Fruit fly (Drosophila melanogaster): ENCODE measurements around the gene CG16779.

The CG16779 gene

dm6 chr3R:9430344-9431253, 62.9 kb downstream of the CG16779 start:
- TF ChIP-seq noc (tag; optimal IDR thresholded peaks at IDR 0.05), result peak; percentile 78

- peak; percentile 90 for TF ChIP-seq noc (tag; optimal IDR thresholded peaks at IDR 0.05)
These were observed 64.5 kb downstream of the CG16779 start for dm6 chr3R:9428988-9429387.

- no peak for TF ChIP-seq noc (tag; optimal IDR thresholded peaks at IDR 0.05)
These were observed 65.2 kb downstream of the CG16779 start for dm6 chr3R:9428189-9428699.

dm6 chr3R:9427328-9427727, 66.1 kb downstream of the CG16779 start:
- no peak for TF ChIP-seq noc (tag; optimal IDR thresholded peaks at IDR 0.05)

dm6 chr3R:9424061-9424665, 69.3 kb downstream of the CG16779 start:
- no peak for TF ChIP-seq noc (tag; optimal IDR thresholded peaks at IDR 0.05)

dm6 chr3R:9422338-9422737, 71.1 kb downstream of the CG16779 start:
- TF ChIP-seq noc (tag; optimal IDR thresholded peaks at IDR 0.05), result no peak

- TF ChIP-seq noc (tag; optimal IDR thresholded peaks at IDR 0.05), result no peak
These were observed 72.8 kb downstream of the CG16779 start for dm6 chr3R:9420439-9421234.

- no peak for TF ChIP-seq noc (tag; optimal IDR thresholded peaks at IDR 0.05)
These were observed 74.2 kb downstream of the CG16779 start for dm6 chr3R:9419300-9419652.

dm6 chr3R:9418373-9419299, 74.8 kb downstream of the CG16779 start:
- TF ChIP-seq noc (tag; optimal IDR thresholded peaks at IDR 0.05), result no peak

dm6 chr3R:9417577-9418334, 75.7 kb downstream of the CG16779 start, which contains the start of gene ps:
TSS of gene ps (plus strand) at chr3R:9417940.
- peak; percentile 61 for TF ChIP-seq noc (tag; optimal IDR thresholded peaks at IDR 0.05)

- TF ChIP-seq noc (tag; optimal IDR thresholded peaks at IDR 0.05), result no peak
These were observed 76.5 kb downstream of the CG16779 start for dm6 chr3R:9416951-9417350.

dm6 chr3R:9411928-9412640, 81.4 kb downstream of the CG16779 start, which contains the start of the genes Task7 and alpha-Man-IIa:
TSS of gene Task7 (minus strand) at chr3R:9412293.
TSS of gene alpha-Man-IIa (plus strand) at chr3R:9412548.
- TF ChIP-seq noc (tag; optimal IDR thresholded peaks at IDR 0.05), result no peak
